Worm (Caenorhabditis elegans): ENCODE measurements around the gene C08G9.2.
"Not testable (repeated sequence)": the region's sequence is repeated elsewhere in the genome, so short reads cannot be mapped to it uniquely, and the experiment has no call there.

The C08G9.2 gene

DNA sequence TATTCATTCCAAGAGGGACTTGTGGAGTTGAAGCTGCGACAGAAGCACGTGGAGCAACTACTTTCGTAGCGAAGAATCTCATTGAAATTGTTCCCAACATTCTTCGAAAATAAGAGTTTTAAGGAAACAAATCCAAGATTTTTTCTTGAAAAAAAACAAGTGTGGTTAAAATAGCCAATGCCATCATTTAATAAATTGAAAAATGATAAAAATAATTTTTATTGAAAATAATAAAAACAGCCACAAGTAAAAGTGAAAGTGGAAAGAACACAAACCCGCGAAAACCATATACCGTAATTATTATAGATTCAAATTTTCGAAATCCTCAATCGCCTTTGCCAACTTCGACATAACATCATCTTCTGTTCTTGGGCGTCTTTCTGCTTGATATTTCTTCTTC lies 26.7 kb downstream of the C08G9.2 start, which contains the start of gene hmg-5:
Gene hmg-5, minus strand, starts transcription at position 101 of the 400 bp plus-strand sequence.
- no peak for TF ChIP-seq aha-1 (tag; optimal IDR thresholded peaks at IDR 0.05)

DNA sequence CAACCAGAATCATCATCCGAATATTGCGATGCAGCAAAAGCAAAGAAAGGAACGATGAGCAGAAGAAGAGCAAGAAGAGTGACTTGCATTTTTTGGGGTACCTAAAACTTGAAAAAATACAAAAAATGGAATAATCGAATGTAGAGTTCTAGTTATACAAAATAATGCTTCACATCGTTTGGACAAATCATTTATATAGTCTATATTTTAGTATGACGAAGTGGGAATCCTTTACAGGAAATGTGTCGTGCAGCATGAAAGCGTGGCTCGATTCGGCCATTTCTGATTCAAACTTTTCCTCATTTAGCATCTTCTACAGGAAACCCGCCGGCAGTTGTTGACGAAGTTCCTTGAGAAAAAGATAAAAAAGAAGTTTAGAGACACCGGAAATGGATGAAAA lies 29.8 kb downstream of the C08G9.2 start, which contains the start of gene nlp-20:
Gene nlp-20, minus strand, starts transcription at position 101 of the 400 bp plus-strand sequence.
- no peak for TF ChIP-seq egl-27 (tag; optimal IDR thresholded peaks at IDR 0.05)

DNA sequence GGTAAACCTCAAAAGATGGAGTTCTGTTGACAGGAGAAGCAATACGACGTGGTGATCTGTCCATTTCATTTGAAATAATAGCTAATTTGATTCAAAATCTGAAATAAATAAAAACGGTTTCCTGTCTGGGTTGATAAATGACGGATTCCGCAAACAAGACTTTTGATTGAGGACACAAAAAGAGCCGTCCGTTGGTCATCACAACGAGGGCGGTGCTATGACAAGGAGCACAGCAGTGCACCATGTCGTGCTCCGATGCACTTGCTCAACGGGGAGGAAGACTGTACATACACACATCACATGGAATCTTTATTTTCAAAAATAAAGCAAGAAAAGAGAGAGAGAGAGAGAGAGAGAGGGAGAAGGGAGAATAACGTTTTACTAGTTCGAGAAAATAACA lies 31.0 kb downstream of the C08G9.2 start, which contains the start of gene nep-16:
Gene nep-16, minus strand, starts transcription at position 101 of the 400 bp plus-strand sequence.
- TF ChIP-seq isw-1 (GFP tag; IDR thresholded peaks at IDR 0.05) (no peak), xbp-1 (tag; optimal IDR thresholded peaks at IDR 0.05) (no peak), unc-130 (tag; optimal IDR thresholded peaks at IDR 0.05) (no peak), nhr-84 (tag; optimal IDR thresholded peaks at IDR 0.05) (no peak), nhr-19 (GFP tag; conservative IDR thresholded peaks at IDR 0.05) (no peak), ceh-63 (GFP tag; optimal IDR thresholded peaks at IDR 0.05) (no peak)

DNA sequence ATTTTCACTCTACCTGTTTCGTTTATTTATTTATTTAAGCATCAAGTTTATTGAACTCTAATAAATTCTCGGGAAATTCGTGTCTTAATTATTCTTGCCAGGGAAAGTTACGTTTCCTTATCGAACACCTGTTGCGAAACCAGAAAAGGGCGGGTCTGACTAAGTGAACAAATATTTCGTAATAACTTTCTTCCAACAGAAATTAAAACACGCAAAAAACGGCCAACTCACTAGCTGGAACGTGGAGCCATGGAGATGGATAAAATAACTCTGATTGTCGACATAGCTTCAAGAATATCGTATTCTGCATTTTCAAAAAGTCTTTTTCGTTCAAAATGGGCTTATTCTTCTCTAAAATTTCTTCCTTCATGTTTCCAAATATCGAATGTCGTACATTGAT lies 38.2 kb downstream of the C08G9.2 start, which contains the start of gene warf-1:
Gene warf-1, plus strand, starts transcription at position 209 of the 400 bp plus-strand sequence.
- not testable (repeated sequence) for TF ChIP-seq nhr-85 (tag); ceh-90 (tag; optimal IDR thresholded peaks at IDR 0.05); elt-2 (tag; optimal IDR thresholded peaks at IDR 0.05)

DNA sequence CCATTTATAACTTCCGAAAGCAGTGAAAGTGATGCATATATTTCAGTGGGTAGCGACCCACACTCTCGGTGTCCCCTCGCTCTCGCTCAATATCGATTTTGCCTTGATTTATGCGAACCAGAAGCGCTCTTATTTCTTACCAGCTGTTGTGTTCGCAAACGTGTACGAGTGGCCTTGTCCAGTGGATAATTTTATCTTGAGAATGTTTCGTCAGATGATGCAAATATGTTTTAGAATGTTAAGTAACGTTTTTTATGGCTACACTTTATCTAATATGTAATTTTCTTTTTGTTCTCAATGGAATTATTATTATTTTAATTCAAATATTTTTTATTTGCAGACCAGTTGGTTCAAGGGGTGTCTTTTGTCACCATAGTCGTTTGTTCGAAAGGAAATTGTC lies 39.8 kb downstream of the C08G9.2 start, which contains the start of gene plp-1:
Gene plp-1, plus strand, starts transcription at position 341 of the 400 bp plus-strand sequence.
- TF ChIP-seq lin-13 (GFP tag; optimal IDR thresholded peaks at IDR 0.05) (no peak), nhr-77 (tag; optimal IDR thresholded peaks at IDR 0.05) (no peak), jun-1 (tag; optimal IDR thresholded peaks at IDR 0.05) (no peak), blmp-1 (tag; optimal IDR thresholded peaks at IDR 0.05) (peak; percentile 17), mep-1 (tag; optimal IDR thresholded peaks at IDR 0.05) (peak; percentile 19), ceh-8 (GFP tag; optimal IDR thresholded peaks at IDR 0.05) (no peak)

DNA sequence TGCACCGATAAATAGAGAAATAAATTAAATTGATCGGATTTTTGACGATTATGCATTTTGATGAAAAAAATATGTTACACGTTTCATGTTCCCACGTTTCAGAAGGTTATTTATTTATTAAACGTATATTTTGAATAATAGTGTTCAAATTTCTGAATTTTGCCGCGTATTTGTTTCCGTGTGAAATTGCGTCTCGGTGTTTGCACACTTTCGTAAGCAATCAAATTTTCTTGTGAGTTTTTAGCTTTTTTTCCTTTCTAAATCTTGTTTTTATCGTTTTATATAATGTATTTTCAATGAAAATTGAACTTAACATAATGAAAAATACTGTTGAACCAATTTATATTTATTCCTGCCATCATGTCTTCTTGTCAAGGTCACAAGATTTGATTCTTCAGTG lies 40.2 kb downstream of the C08G9.2 start, which contains the start of gene F45E4.6:
Gene F45E4.6, minus strand, starts transcription at position 14 of the 400 bp plus-strand sequence.
- TF ChIP-seq egl-13 (tag; optimal IDR thresholded peaks at IDR 0.05) (peak; percentile 13), zag-1 (tag; optimal IDR thresholded peaks at IDR 0.05) (no peak), nhr-20 (tag; optimal IDR thresholded peaks at IDR 0.05) (peak; percentile 53), tbx-2 (tag; optimal IDR thresholded peaks at IDR 0.05) (peak; percentile 38), sox-4 (tag; optimal IDR thresholded peaks at IDR 0.05) (no peak), irx-1 (tag; optimal IDR thresholded peaks at IDR 0.05) (peak; percentile 36), ceh-90 (tag; optimal IDR thresholded peaks at IDR 0.05) (no peak), aha-1 (tag; optimal IDR thresholded peaks at IDR 0.05) (no peak), skn-1 (tag; optimal IDR thresholded peaks at IDR 0.05) (peak; percentile 4), nhr-71 (tag; optimal IDR thresholded peaks at IDR 0.05) (peak; percentile 53), nhr-47 (tag; optimal IDR thresholded peaks at IDR 0.05) (peak; percentile 59), nhr-28 (tag; optimal IDR thresholded peaks at IDR 0.05) (no peak), lin-14 (GFP tag; optimal IDR thresholded peaks at IDR 0.05) (peak; percentile 43), ceh-8 (GFP tag; optimal IDR thresholded peaks at IDR 0.05) (no peak), ceh-82 (tag; optimal IDR thresholded peaks at IDR 0.05) (peak in 2 of 3 experiments; percentile 34 to 45), fkh-8 (tag; optimal IDR thresholded peaks at IDR 0.05) (peak; percentile 35), lsy-2 (tag; optimal IDR thresholded peaks at IDR 0.05) (peak; percentile 60 to 72), fkh-10 (GFP tag; optimal IDR thresholded peaks at IDR 0.05) (no peak), rnt-1 (tag; optimal IDR thresholded peaks at IDR 0.05) (peak; percentile 20), snu-23 (GFP tag; optimal IDR thresholded peaks at IDR 0.05) (peak; percentile 54), unc-86 (tag; optimal IDR thresholded peaks at IDR 0.05) (peak; percentile 22), lin-35 (GFP tag; optimal IDR thresholded peaks at IDR 0.05) (peak; percentile 92 to 95), sptf-1 (tag; optimal IDR thresholded peaks at IDR 0.05) (no peak), ama-1 (optimal IDR thresholded peaks at IDR 0.05) (no peak), ets-5 (GFP tag; IDR thresholded peaks at IDR 0.05) (no peak), mdl-1 (tag; optimal IDR thresholded peaks at IDR 0.05) (no peak), hlh-4 (tag; optimal IDR thresholded peaks at IDR 0.05) (no peak), unc-130 (tag; optimal IDR thresholded peaks at IDR 0.05) (no peak), dpl-1 (GFP tag; optimal IDR thresholded peaks at IDR 0.05) (peak; percentile 87 to 94 (median 91)), F16B12.6 (tag; optimal IDR thresholded peaks at IDR 0.05) (peak; percentile 86), mab-9 (GFP tag; IDR thresholded peaks at IDR 0.05) (no peak)
